Worm (Caenorhabditis elegans) whole organism, L1 larva: ENCODE results near the gene K04G11.1.

Experiments
- C34B4.2 ChIP-seq: sonication (generic microtip); optimal IDR thresholded peaks from 2 replicates; lab custom pipeline; 2017; ENCODE audit warnings: mild to moderate bottlenecking, missing genetic modification characterization, missing compliant biosample characterization
- F16B12.6 ChIP-seq: fragments of 150-350 bp; optimal IDR thresholded peaks from 2 replicates; lab custom pipeline; 2014; ENCODE audit warnings: missing biosample characterization, missing genetic modification characterization
- aly-2 ChIP-seq: fragments of 150-350 bp; optimal IDR thresholded peaks from 2 replicates; lab custom pipeline; 2014; ENCODE audit warnings: missing biosample characterization, missing genetic modification characterization
- blmp-1 ChIP-seq: fragments of 150-350 bp; optimal IDR thresholded peaks from 2 replicates; lab custom pipeline; 2014; ENCODE audit warnings: missing biosample characterization, missing genetic modification characterization
- ceh-63 ChIP-seq: fragments of 200-800 bp; sonication (Bioruptor generic); optimal IDR thresholded peaks from 2 replicates; lab custom pipeline; 2018; ENCODE audit warnings: mild to moderate bottlenecking, missing genetic modification characterization, missing compliant biosample characterization
- ceh-8 ChIP-seq: fragments of 200-800 bp; sonication (Bioruptor generic); optimal IDR thresholded peaks from 2 replicates; lab custom pipeline; 2018; ENCODE audit warnings: mild to moderate bottlenecking, missing genetic modification characterization, moderate library complexity, missing compliant biosample characterization
- ceh-90 ChIP-seq: sonication (generic microtip); optimal IDR thresholded peaks from 2 replicates; lab custom pipeline; 2016; ENCODE audit warnings: missing genetic modification characterization, missing compliant biosample characterization
- efl-1 ChIP-seq, 4 experiments: fragments of 150-350 bp; optimal IDR thresholded peaks in 3 of 4; peaks in 1 of 4; 1 replicate in 1 of 4; 2 replicates in 3 of 4; lab custom pipeline; 2014; ENCODE audit warnings: missing biosample characterization in 2 of 4, missing genetic modification characterization in 2 of 4, missing genetic modification reagents in 2 of 4
- efl-3 ChIP-seq: fragments of 200-800 bp; sonication (Bioruptor generic); optimal IDR thresholded peaks from 2 replicates; lab custom pipeline; 2018; ENCODE audit warnings: mild to moderate bottlenecking, missing genetic modification characterization, missing compliant biosample characterization
- egl-27 ChIP-seq, 2 experiments: fragments of 150-350 bp in 1 of 2; sonication (generic microtip); optimal IDR thresholded peaks; 3 replicates each; lab custom pipeline; 2017 to 2018; ENCODE audit warnings: missing biosample characterization in 2 of 2, missing genetic modification characterization in 2 of 2, missing genetic modification reagents in 2 of 2
- elt-2 ChIP-seq: sonication (generic microtip); optimal IDR thresholded peaks from 2 replicates; lab custom pipeline; 2016; ENCODE audit warnings: missing genetic modification characterization, mild to moderate bottlenecking, inconsistent platforms, missing compliant biosample characterization, missing genetic modification reagents
- fkh-10 ChIP-seq: sonication (generic microtip); optimal IDR thresholded peaks from 2 replicates; lab custom pipeline; 2017; ENCODE audit warnings: missing biosample characterization, missing genetic modification reagents, missing genetic modification characterization
- fos-1 ChIP-seq: fragments of 150-350 bp; optimal IDR thresholded peaks from 2 replicates; lab custom pipeline; 2014; ENCODE audit warnings: missing biosample characterization, missing genetic modification characterization
- irx-1 ChIP-seq: sonication (generic microtip); optimal IDR thresholded peaks from 2 replicates; lab custom pipeline; 2016; ENCODE audit warnings: missing genetic modification characterization, missing compliant biosample characterization
- isw-1 ChIP-seq: fragments of 200-800 bp; sonication (Bioruptor generic); IDR thresholded peaks from 2 replicates; pipeline ENCODE4 v1.3.6; 2022; ENCODE audit warnings: missing genetic modification characterization, missing compliant biosample characterization
- lin-14 ChIP-seq: fragments of 200-800 bp; sonication (Bioruptor generic); optimal IDR thresholded peaks from 2 replicates; lab custom pipeline; 2018; ENCODE audit warnings: mild to moderate bottlenecking, missing genetic modification characterization, moderate library complexity, missing compliant biosample characterization
- lin-35 ChIP-seq, 2 experiments: fragments of 150-350 bp; optimal IDR thresholded peaks; 2 replicates each; lab custom pipeline; 2014; ENCODE audit warnings: missing biosample characterization in 2 of 2, missing genetic modification characterization in 2 of 2, missing genetic modification reagents in 2 of 2
- lir-3 ChIP-seq: sonication (generic microtip); optimal IDR thresholded peaks from 2 replicates; lab custom pipeline; 2016; ENCODE audit warnings: mild to moderate bottlenecking, missing genetic modification characterization, moderate library complexity, missing compliant biosample characterization; ENCODE audit not compliant: poor library complexity
- lsy-2 ChIP-seq, 2 experiments: fragments of 150-350 bp; optimal IDR thresholded peaks; 2 replicates each; lab custom pipeline; 2014; ENCODE audit warnings: missing biosample characterization in 2 of 2, missing genetic modification characterization in 2 of 2
- mab-9 ChIP-seq: fragments of 200-800 bp; sonication (Bioruptor generic); IDR thresholded peaks from 2 replicates; pipeline ENCODE4 v1.3.6; 2022; ENCODE audit warnings: missing genetic modification reagents, missing genetic modification characterization, missing compliant biosample characterization
- mep-1 ChIP-seq: fragments of 150-350 bp; optimal IDR thresholded peaks from 2 replicates; lab custom pipeline; 2014; ENCODE audit warnings: missing biosample characterization, missing genetic modification characterization
- nhr-11 ChIP-seq: fragments of 150-350 bp; optimal IDR thresholded peaks from 2 replicates; lab custom pipeline; 2014; ENCODE audit warnings: missing biosample characterization, missing genetic modification characterization
- nhr-71 ChIP-seq: sonication (generic microtip); optimal IDR thresholded peaks from 2 replicates; lab custom pipeline; 2016; ENCODE audit warnings: mild to moderate bottlenecking, missing genetic modification characterization, moderate library complexity, missing compliant biosample characterization
- nhr-76 ChIP-seq: sonication (generic microtip); optimal IDR thresholded peaks from 2 replicates; lab custom pipeline; 2017; ENCODE audit warnings: missing biosample characterization, missing genetic modification characterization
- nhr-90 ChIP-seq: sonication (generic microtip); optimal IDR thresholded peaks from 2 replicates; lab custom pipeline; 2016; ENCODE audit warnings: mild to moderate bottlenecking, missing genetic modification characterization, missing compliant biosample characterization; ENCODE audit not compliant: poor library complexity
- pax-3 ChIP-seq: fragments of 200-800 bp; sonication (Bioruptor generic); optimal IDR thresholded peaks from 2 replicates; lab custom pipeline; 2018; ENCODE audit warnings: mild to moderate bottlenecking, missing genetic modification characterization, moderate library complexity, missing compliant biosample characterization
- pqm-1 ChIP-seq: sonication (generic microtip); optimal IDR thresholded peaks from 3 replicates; lab custom pipeline; 2017; ENCODE audit warnings: missing biosample characterization, missing genetic modification characterization
- rnt-1 ChIP-seq: sonication (generic microtip); optimal IDR thresholded peaks from 2 replicates; lab custom pipeline; 2016; ENCODE audit warnings: mild to moderate bottlenecking, missing genetic modification characterization, moderate library complexity, missing compliant biosample characterization
- skn-1 ChIP-seq: fragments of 150-350 bp; optimal IDR thresholded peaks from 2 replicates; lab custom pipeline; 2014; ENCODE audit warnings: missing biosample characterization, missing genetic modification characterization
- tbx-2 ChIP-seq: sonication (generic microtip); optimal IDR thresholded peaks from 2 replicates; lab custom pipeline; 2016; ENCODE audit warnings: missing genetic modification characterization, missing compliant biosample characterization
- unc-62 ChIP-seq: fragments of 150-350 bp; optimal IDR thresholded peaks from 2 replicates; lab custom pipeline; 2014; ENCODE audit warnings: missing biosample characterization, missing genetic modification reagents, missing genetic modification characterization
- unc-98 ChIP-seq: fragments of 200-800 bp; sonication (Bioruptor generic); IDR thresholded peaks from 2 replicates; pipeline ENCODE4 v1.3.6; 2022; ENCODE audit warnings: missing genetic modification characterization, missing compliant biosample characterization
- zip-4 ChIP-seq: fragments of 200-800 bp; sonication (Bioruptor generic); optimal IDR thresholded peaks from 2 replicates; lab custom pipeline; 2018; ENCODE audit warnings: mild to moderate bottlenecking, missing genetic modification characterization, moderate library complexity, missing compliant biosample characterization
- ztf-4 ChIP-seq: fragments of 150-350 bp; optimal IDR thresholded peaks from 2 replicates; lab custom pipeline; 2014; ENCODE audit warnings: missing biosample characterization, missing genetic modification characterization

The K04G11.1 gene

ce11 chrX:14334151-14334550 is 1.2 kb upstream of the K04G11.1 start:
- no peak for TF ChIP-seq ceh-63 (GFP tag; lab: Kevin White, UChicago)
- TF ChIP-seq lin-35 (GFP tag; optimal IDR thresholded peaks at IDR 0.05; lab: Kevin White, UChicago) = no peak
- TF ChIP-seq rnt-1 (tag; lab: Kevin White, UChicago) = peak; percentile 37
- peak in 1 of 2 experiments; percentile 44 for TF ChIP-seq lsy-2 (tag; optimal IDR thresholded peaks at IDR 0.05; lab: Kevin White, UChicago)
- TF ChIP-seq lir-3 (tag; lab: Kevin White, UChicago) = no peak
- peak in 1 of 2 experiments; percentile 3 for TF ChIP-seq efl-1 (optimal IDR thresholded peaks at IDR 0.05; lab: Kevin White, UChicago)
- TF ChIP-seq efl-1 (GFP tag; optimal IDR thresholded peaks at IDR 0.05 in 1 of 2; lab: Kevin White, UChicago) = no peak
- no peak for TF ChIP-seq ztf-4 (tag; lab: Kevin White, UChicago)
- no peak for TF ChIP-seq pax-3
- peak; percentile 15 for TF ChIP-seq blmp-1 (tag; lab: Kevin White, UChicago)
- TF ChIP-seq lin-14 = peak; percentile 32
- TF ChIP-seq isw-1 (GFP tag; lab: Robert Waterston, UW) = no peak
- TF ChIP-seq mep-1 (tag; lab: Kevin White, UChicago) = peak; percentile 62

- peak; percentile 25 for TF ChIP-seq lin-14
- TF ChIP-seq rnt-1 (tag; lab: Kevin White, UChicago) = peak; percentile 14
- no peak for TF ChIP-seq ztf-4 (tag; lab: Kevin White, UChicago)
Observed at ce11 chrX:14335621-14336020, 301 bp downstream of the K04G11.1 start.

- TF ChIP-seq nhr-76 (tag; lab: Kevin White, UChicago) = no peak
- TF ChIP-seq ceh-90 (tag; lab: Kevin White, UChicago) = no peak
- no peak for TF ChIP-seq ceh-8 (GFP tag; lab: Kevin White, UChicago)
- TF ChIP-seq C34B4.2 (tag; lab: Kevin White, UChicago) = no peak
- TF ChIP-seq tbx-2 (tag; lab: Kevin White, UChicago) = no peak
- TF ChIP-seq efl-1 (optimal IDR thresholded peaks at IDR 0.05; lab: Kevin White, UChicago) = no peak
- no peak for TF ChIP-seq efl-1 (GFP tag; optimal IDR thresholded peaks at IDR 0.05 in 1 of 2; lab: Kevin White, UChicago)
- TF ChIP-seq nhr-11 = no peak
- TF ChIP-seq fos-1 (tag; lab: Kevin White, UChicago) = no peak
- TF ChIP-seq efl-3 (GFP tag; lab: Kevin White, UChicago) = no peak
Observed at ce11 chrX:14338896-14339295, 3.6 kb downstream of the K04G11.1 start.

- TF ChIP-seq zip-4 (GFP tag; lab: Kevin White, UChicago) = no peak
- TF ChIP-seq efl-1 (optimal IDR thresholded peaks at IDR 0.05; lab: Kevin White, UChicago) = no peak
- peak in 1 of 2 experiments; percentile 72 for TF ChIP-seq efl-1 (GFP tag; optimal IDR thresholded peaks at IDR 0.05 in 1 of 2; lab: Kevin White, UChicago)
- TF ChIP-seq pqm-1 (tag; lab: Kevin White, UChicago) = no peak
- TF ChIP-seq aly-2 = no peak
- no peak for TF ChIP-seq ceh-63 (GFP tag; lab: Kevin White, UChicago)
- TF ChIP-seq mep-1 (tag; lab: Kevin White, UChicago) = no peak
Observed at ce11 chrX:14339723-14340122, 4.4 kb downstream of the K04G11.1 start.

ce11 chrX:14340381-14340780 is 5.1 kb downstream of the K04G11.1 start, which contains the start of gene sel-7:
TSS of gene sel-7 (minus strand) at chrX:14340481.
- TF ChIP-seq C34B4.2 (tag; lab: Kevin White, UChicago) = no peak
- no peak for TF ChIP-seq skn-1
- no peak for TF ChIP-seq mab-9 (GFP tag; lab: Robert Waterston, UW)
- TF ChIP-seq, all 84 proteins: peak for 0

ce11 chrX:14347573-14347972 is 12.3 kb downstream of the K04G11.1 start, which contains the start of gene K04G11.3:
TSS of gene K04G11.3 (minus strand) at chrX:14347673.
- no peak for TF ChIP-seq skn-1
- TF ChIP-seq lin-14 = no peak
- no peak for TF ChIP-seq nhr-71 (tag; lab: Kevin White, UChicago)
- no peak for TF ChIP-seq elt-2 (tag; lab: Kevin White, UChicago)
- no peak for TF ChIP-seq egl-27 (tag; optimal IDR thresholded peaks at IDR 0.05; lab: Kevin White, UChicago)
- no peak for TF ChIP-seq unc-98 (GFP tag; lab: Robert Waterston, UW)
- no peak for TF ChIP-seq fos-1 (tag; lab: Kevin White, UChicago)
- no peak for TF ChIP-seq nhr-90 (tag; lab: Kevin White, UChicago)
- TF ChIP-seq unc-62 (GFP tag; lab: Kevin White, UChicago) = no peak
- no peak for TF ChIP-seq irx-1 (tag; lab: Kevin White, UChicago)
- no peak for TF ChIP-seq fkh-10 (GFP tag; lab: Kevin White, UChicago)
- no peak for TF ChIP-seq mab-9 (GFP tag; lab: Robert Waterston, UW)
- no peak for TF ChIP-seq lin-35 (GFP tag; optimal IDR thresholded peaks at IDR 0.05; lab: Kevin White, UChicago)
- no peak for TF ChIP-seq F16B12.6
- TF ChIP-seq pqm-1 (tag; lab: Kevin White, UChicago) = no peak
- TF ChIP-seq, all 84 proteins: peak for 0
